Worm (Caenorhabditis elegans): ENCODE results near the gene F17E9.4.
"Not testable (repeated sequence)": the region's sequence is repeated elsewhere in the genome, so short reads cannot be mapped to it uniquely, and the experiment has no call there.

- TF ChIP-seq ama-1 (optimal IDR thresholded peaks at IDR 0.05); sea-1 (GFP tag; conservative IDR thresholded peaks at IDR 0.05); F13C5.2 (tag; optimal IDR thresholded peaks at IDR 0.05); tbx-37 (GFP tag; conservative IDR thresholded peaks at IDR 0.05); hnd-1 (tag; optimal IDR thresholded peaks at IDR 0.05); aly-1 (tag; optimal IDR thresholded peaks at IDR 0.05): not testable (repeated sequence)
Measured at ce11 chrIV:8352036-8352435, 3.9 kb downstream of the F17E9.4 start, which contains the start of gene F17E9.16.
